Fruit fly (Drosophila melanogaster): Measurements from ENCODE around the gene dyw.

- TF ChIP-seq CG6854 (GFP tag; optimal IDR thresholded peaks at IDR 0.05) = no peak
- no peak for TF ChIP-seq CG32006 (GFP tag; optimal IDR thresholded peaks at IDR 0.05)
- no peak for TF ChIP-seq CG3919 (GFP tag; optimal IDR thresholded peaks at IDR 0.05)
- TF ChIP-seq pdm3 (GFP tag; optimal IDR thresholded peaks at IDR 0.05) = no peak
- TF ChIP-seq Hr38 (GFP tag; optimal IDR thresholded peaks at IDR 0.05) = no peak
- TF ChIP-seq Lpt (GFP tag; optimal IDR thresholded peaks at IDR 0.05) = peak; percentile 9
- TF ChIP-seq fd85E (GFP tag; optimal IDR thresholded peaks at IDR 0.05) = no peak
- no peak for TF ChIP-seq CG3032 (tag; optimal IDR thresholded peaks at IDR 0.05)
- TF ChIP-seq dsx (GFP tag; optimal IDR thresholded peaks at IDR 0.05; ENCODE audit: poor library complexity, severe bottlenecking) = peak; percentile 29
Measured at dm6 chrX:2652124-2652923, 41.4 kb downstream of the dyw start.

Data from whole organism, prepupa.